Fruit fly (Drosophila melanogaster) whole organism, embryonic: ENCODE results near the gene RpL35.

ENCODE experiments used
- ATbp ChIP-seq: fragments of 200-800 bp; sonication (Bioruptor generic); optimal IDR thresholded peaks from 2 replicates; lab custom pipeline; 2017; ENCODE audit warnings: missing biosample characterization, mild to moderate bottlenecking, missing genetic modification characterization, missing genetic modification reagents
- CG1024 ChIP-seq: fragments of 200-800 bp; sonication (Bioruptor generic); IDR thresholded peaks from 2 replicates; pipeline ENCODE4 v1.3.6; 2022; ENCODE audit warnings: missing biosample characterization, missing genetic modification characterization
- CG11093 ChIP-seq: fragments of 200-800 bp; sonication (Bioruptor generic); IDR thresholded peaks from 3 replicates; pipeline ENCODE4 v1.3.6; 2022; ENCODE audit warnings: missing biosample characterization, missing genetic modification characterization
- CG11696 ChIP-seq: fragments of 200-800 bp; sonication (Bioruptor generic); IDR thresholded peaks from 2 replicates; pipeline ENCODE4 v1.3.6; 2022; ENCODE audit warnings: missing biosample characterization, missing genetic modification characterization
- CG11723 ChIP-seq: fragments of 200-800 bp; sonication (Bioruptor generic); optimal IDR thresholded peaks from 2 replicates; lab custom pipeline; 2017; ENCODE audit warnings: missing biosample characterization, mild to moderate bottlenecking, missing genetic modification characterization
- CG13296 ChIP-seq: fragments of 200-800 bp; sonication (Bioruptor generic); optimal IDR thresholded peaks from 3 replicates; lab custom pipeline; 2018; ENCODE audit warnings: missing biosample characterization, mild to moderate bottlenecking, missing genetic modification characterization
- CG1529 ChIP-seq: fragments of 200-800 bp; sonication (Bioruptor generic); optimal IDR thresholded peaks from 3 replicates; lab custom pipeline; 2018; ENCODE audit warnings: missing biosample characterization, missing genetic modification characterization
- CG16813 ChIP-seq: fragments of 200-800 bp; sonication (Bioruptor generic); IDR thresholded peaks from 3 replicates; pipeline ENCODE4 v1.3.6; 2022; ENCODE audit warnings: missing biosample characterization, missing genetic modification characterization; ENCODE audit not compliant: partially characterized antibody
- CG16815 ChIP-seq: fragments of 200-800 bp; sonication (Bioruptor generic); optimal IDR thresholded peaks from 3 replicates; lab custom pipeline; 2017; ENCODE audit warnings: missing biosample characterization, mild to moderate bottlenecking, missing genetic modification characterization
- CG17385 ChIP-seq: fragments of 200-800 bp; sonication (Bioruptor generic); optimal IDR thresholded peaks from 3 replicates; lab custom pipeline; 2018; ENCODE audit warnings: missing biosample characterization, mild to moderate bottlenecking, missing genetic modification characterization
- CG17829 ChIP-seq: fragments of 200-800 bp; optimal IDR thresholded peaks from 2 replicates; lab custom pipeline; 2019; ENCODE audit warnings: missing biosample characterization, mild to moderate bottlenecking, missing genetic modification characterization, moderate library complexity
- CG18011 ChIP-seq: fragments of 200-800 bp; sonication (Bioruptor generic); optimal IDR thresholded peaks from 2 replicates; lab custom pipeline; 2017; ENCODE audit warnings: missing biosample characterization, missing genetic modification characterization, mild to moderate bottlenecking, moderate library complexity, missing genotype
- CG32532 ChIP-seq: fragments of 200-800 bp; sonication (Bioruptor generic); IDR thresholded peaks from 2 replicates; pipeline ENCODE4 v1.3.6; 2022; ENCODE audit warnings: missing biosample characterization, missing genetic modification characterization
- CG3407 ChIP-seq: fragments of 200-800 bp; sonication (Bioruptor generic); optimal IDR thresholded peaks from 2 replicates; lab custom pipeline; 2018; ENCODE audit warnings: missing biosample characterization, mild to moderate bottlenecking, missing genetic modification characterization
- CG4424 ChIP-seq: fragments of 200-800 bp; sonication (Bioruptor generic); optimal IDR thresholded peaks from 3 replicates; lab custom pipeline; 2016; ENCODE audit warnings: missing biosample characterization, missing genetic modification characterization
- CG6765 ChIP-seq: fragments of 200-800 bp; sonication (Bioruptor generic); optimal IDR thresholded peaks from 3 replicates; lab custom pipeline; 2017; ENCODE audit warnings: missing biosample characterization, mild to moderate bottlenecking, missing genetic modification characterization
- CG7372 ChIP-seq: fragments of 200-800 bp; sonication (Bioruptor generic); IDR thresholded peaks from 2 replicates; pipeline ENCODE4 v1.3.6; 2022; ENCODE audit warnings: missing biosample characterization, missing genetic modification characterization
- CG7786 ChIP-seq: fragments of 200-800 bp; sonication (Bioruptor generic); optimal IDR thresholded peaks from 2 replicates; lab custom pipeline; 2016; ENCODE audit warnings: missing biosample characterization, missing genetic modification characterization
- CG7839 ChIP-seq: fragments of 200-800 bp; sonication (Bioruptor generic); optimal IDR thresholded peaks from 3 replicates; lab custom pipeline; 2018; ENCODE audit warnings: missing biosample characterization, mild to moderate bottlenecking, missing genetic modification characterization, moderate library complexity
- CG7987 ChIP-seq: fragments of 200-800 bp; sonication (Bioruptor generic); optimal IDR thresholded peaks from 2 replicates; lab custom pipeline; 2018; ENCODE audit warnings: missing biosample characterization, mild to moderate bottlenecking, missing genetic modification characterization, moderate library complexity
- CG8765 ChIP-seq: fragments of 200-800 bp; sonication (Bioruptor generic); IDR thresholded peaks from 2 replicates; pipeline ENCODE4 v1.3.6; 2022; ENCODE audit warnings: missing biosample characterization, missing genetic modification characterization
- CG8944 ChIP-seq: fragments of 200-800 bp; sonication (Bioruptor generic); optimal IDR thresholded peaks from 3 replicates; lab custom pipeline; 2016; ENCODE audit warnings: missing biosample characterization, missing genetic modification characterization
- CG9437 ChIP-seq: fragments of 200-800 bp; sonication (Bioruptor generic); optimal IDR thresholded peaks from 2 replicates; lab custom pipeline; 2018; ENCODE audit warnings: missing biosample characterization, mild to moderate bottlenecking, missing genetic modification characterization
- CG9817 ChIP-seq: fragments of 200-800 bp; sonication (Bioruptor generic); optimal IDR thresholded peaks from 2 replicates; lab custom pipeline; 2018; ENCODE audit warnings: missing biosample characterization, mild to moderate bottlenecking, missing genetic modification characterization, moderate library complexity
- Gsc ChIP-seq: fragments of 200-800 bp; sonication (Bioruptor generic); IDR thresholded peaks from 2 replicates; pipeline ENCODE4 v1.3.6; 2022; ENCODE audit warnings: missing biosample characterization, missing genetic modification characterization
- Hmx ChIP-seq: fragments of 200-800 bp; sonication (Bioruptor generic); optimal IDR thresholded peaks from 2 replicates; lab custom pipeline; 2016; ENCODE audit warnings: missing biosample characterization, missing genetic modification characterization
- Hr3 ChIP-seq: fragments of 200-800 bp; sonication (Bioruptor generic); optimal IDR thresholded peaks from 3 replicates; lab custom pipeline; 2016; ENCODE audit warnings: missing biosample characterization, missing genetic modification characterization
- Hr51 ChIP-seq, 2 experiments: fragments of 200-800 bp; sonication (Bioruptor generic); optimal IDR thresholded peaks; 2 replicates in 1 of 2; 3 replicates in 1 of 2; lab custom pipeline; 2016 to 2018; ENCODE audit warnings: missing biosample characterization in 2 of 2, missing genetic modification characterization in 2 of 2, mild to moderate bottlenecking in 1 of 2, moderate library complexity in 1 of 2
- Hr78 ChIP-seq, 2 experiments: fragments of 200-800 bp in 1 of 2; fragments of >200 bp in 1 of 2; sonication (Bioruptor generic) in 1 of 2; optimal IDR thresholded peaks; 2 replicates each; lab custom pipeline; 2017 to 2019; ENCODE audit warnings: missing biosample characterization in 2 of 2, missing genetic modification characterization in 2 of 2, mild to moderate bottlenecking in 1 of 2, moderate library complexity in 1 of 2
- Lim3 ChIP-seq: fragments of 200-800 bp; sonication (Bioruptor generic); IDR thresholded peaks from 2 replicates; pipeline ENCODE4 v1.3.6; 2022; ENCODE audit warnings: missing biosample characterization, missing genetic modification characterization
- Mes4 ChIP-seq: fragments of 200-800 bp; sonication (Bioruptor generic); optimal IDR thresholded peaks from 2 replicates; lab custom pipeline; 2016; ENCODE audit warnings: missing biosample characterization, missing genetic modification characterization
- Opbp ChIP-seq: fragments of 200-800 bp; sonication (Bioruptor generic); IDR thresholded peaks from 3 replicates; pipeline ENCODE4 v1.3.6; 2022; ENCODE audit warnings: missing biosample characterization, missing genetic modification characterization; ENCODE audit not compliant: partially characterized antibody
- PHDP ChIP-seq: fragments of 200-800 bp; sonication (Bioruptor generic); optimal IDR thresholded peaks from 3 replicates; lab custom pipeline; 2018; ENCODE audit warnings: missing biosample characterization, mild to moderate bottlenecking, missing genetic modification characterization, moderate library complexity
- Usf ChIP-seq: fragments of 200-800 bp; sonication (Bioruptor generic); optimal IDR thresholded peaks from 2 replicates; lab custom pipeline; 2017; ENCODE audit warnings: missing genotype, missing biosample characterization, missing genetic modification characterization
- bab2 ChIP-seq: fragments of 200-800 bp; sonication (Bioruptor generic); optimal IDR thresholded peaks from 2 replicates; lab custom pipeline; 2016; ENCODE audit warnings: missing biosample characterization, missing genetic modification characterization
- chif ChIP-seq, 2 experiments: fragments of 200-800 bp; sonication (Bioruptor generic); optimal IDR thresholded peaks; 3 replicates each; lab custom pipeline; 2016; ENCODE audit warnings: missing biosample characterization in 2 of 2, missing genetic modification characterization in 2 of 2
- croc ChIP-seq: fragments of 200-800 bp; sonication (Bioruptor generic); conservative IDR thresholded peaks from 3 replicates; pipeline ENCODE4 v1.3.6; 2022; ENCODE audit warnings: missing biosample characterization, missing genetic modification characterization
- fd96Cb ChIP-seq: fragments of 200-800 bp; sonication (Bioruptor generic); optimal IDR thresholded peaks from 2 replicates; lab custom pipeline; 2018; ENCODE audit warnings: missing biosample characterization, mild to moderate bottlenecking, missing genetic modification characterization, moderate library complexity
- hkb ChIP-seq, 2 experiments: fragments of 200-800 bp in 1 of 2; fragments of >200 bp in 1 of 2; sonication (Bioruptor generic) in 1 of 2; IDR thresholded peaks in 1 of 2; optimal IDR thresholded peaks in 1 of 2; 2 replicates each; pipeline versions ENCODE4 v1.3.6 to Lab custom; 2017 to 2022; ENCODE audit warnings: missing biosample characterization in 1 of 2, missing genetic modification characterization in 1 of 2
- mirr ChIP-seq: fragments of 200-800 bp; sonication (Bioruptor generic); optimal IDR thresholded peaks from 3 replicates; lab custom pipeline; 2018; ENCODE audit warnings: missing biosample characterization, mild to moderate bottlenecking, missing genetic modification characterization
- repo ChIP-seq: fragments of 200-800 bp; sonication (Bioruptor generic); optimal IDR thresholded peaks from 2 replicates; lab custom pipeline; 2016; ENCODE audit warnings: missing biosample characterization, missing genetic modification characterization
- row ChIP-seq: fragments of 200-800 bp; sonication (Bioruptor generic); IDR thresholded peaks from 3 replicates; pipeline ENCODE4 v1.3.6; 2022; ENCODE audit warnings: missing biosample characterization, missing genetic modification characterization
- sisA ChIP-seq: fragments of 200-800 bp; sonication (Bioruptor generic); IDR thresholded peaks from 2 replicates; pipeline ENCODE4 v1.3.6; 2022; ENCODE audit warnings: missing biosample characterization, missing genetic modification characterization
- so ChIP-seq: fragments of 200-800 bp; sonication (Bioruptor generic); IDR thresholded peaks from 3 replicates; pipeline ENCODE4 v1.3.6; 2022; ENCODE audit warnings: missing biosample characterization, missing genetic modification characterization
- sob ChIP-seq: fragments of 200-800 bp; sonication (Bioruptor generic); IDR thresholded peaks from 2 replicates; pipeline ENCODE4 v1.3.6; 2022; ENCODE audit warnings: missing biosample characterization, missing genetic modification characterization
- tio ChIP-seq: fragments of 200-800 bp; sonication (Bioruptor generic); optimal IDR thresholded peaks from 2 replicates; lab custom pipeline; 2017; ENCODE audit warnings: missing biosample characterization, missing genetic modification characterization, inconsistent platforms
- trem ChIP-seq: fragments of 200-800 bp; optimal IDR thresholded peaks from 3 replicates; lab custom pipeline; 2019; ENCODE audit warnings: missing biosample characterization, mild to moderate bottlenecking, missing genetic modification characterization, moderate library complexity
- trh ChIP-seq: fragments of 200-800 bp; sonication (Bioruptor generic); optimal IDR thresholded peaks from 2 replicates; lab custom pipeline; 2016; ENCODE audit warnings: missing biosample characterization, missing genetic modification characterization
- unpg ChIP-seq: fragments of 200-800 bp; sonication (Bioruptor generic); optimal IDR thresholded peaks from 3 replicates; lab custom pipeline; 2018; ENCODE audit warnings: missing biosample characterization, mild to moderate bottlenecking, missing genetic modification characterization, moderate library complexity
- wek ChIP-seq: fragments of 200-800 bp; sonication (Bioruptor generic); optimal IDR thresholded peaks from 3 replicates; lab custom pipeline; 2018; ENCODE audit warnings: missing biosample characterization, mild to moderate bottlenecking, missing genetic modification characterization, moderate library complexity

The RpL35 gene

dm6 chrX:5639083-5639482 is 33.1 kb upstream of the RpL35 start (continued):
- peak; percentile 14 for TF ChIP-seq tio
- TF ChIP-seq Usf (GFP tag; lab: Kevin White, UChicago) = peak; percentile 24
- no peak for TF ChIP-seq Hr78 (GFP tag; optimal IDR thresholded peaks at IDR 0.05; lab: Kevin White, UChicago)
- peak; percentile 17 for TF ChIP-seq trem (tag; lab: Kevin White, UChicago)
- peak; percentile 15 for TF ChIP-seq CG9817 (tag; lab: Kevin White, UChicago)
- TF ChIP-seq Opbp (GFP tag; lab: Robert Waterston, UW) = no peak
- TF ChIP-seq Hmx (GFP tag; lab: Kevin White, UChicago) = no peak
- TF ChIP-seq CG7372 = no peak
- TF ChIP-seq CG9437 (GFP tag; lab: Kevin White, UChicago) = no peak
- no peak for TF ChIP-seq CG18011
- no peak for TF ChIP-seq CG1024 (GFP tag; lab: Robert Waterston, UW)
- peak; percentile 51 for TF ChIP-seq PHDP (tag; lab: Kevin White, UChicago)
- TF ChIP-seq CG11696 = 0 out of 2 replicates have a peak, but pooled peaks have one; percentile 33
- TF ChIP-seq repo (GFP tag; lab: Kevin White, UChicago) = peak; percentile 38
- TF ChIP-seq CG16815 (GFP tag; lab: Kevin White, UChicago) = peak; percentile 15
- TF ChIP-seq CG7839 = peak; percentile 55
- peak; percentile 43; the same call in 1 of the 2 replicates for TF ChIP-seq sob (GFP tag; lab: Robert Waterston, UW)
- TF ChIP-seq ATbp (GFP tag; lab: Kevin White, UChicago) = peak; percentile 57
- TF ChIP-seq sisA (GFP tag; lab: Robert Waterston, UW) = peak; percentile 69
- no peak for TF ChIP-seq wek
- TF ChIP-seq CG11723 (GFP tag; lab: Kevin White, UChicago) = no peak
- peak; percentile 2 for TF ChIP-seq CG17829
- 0 out of 2 replicates have a peak, but pooled peaks have one; percentile 23 for TF ChIP-seq Gsc (GFP tag; lab: Robert Waterston, UW)
- TF ChIP-seq trh = no peak
- no peak for TF ChIP-seq bab2
- TF ChIP-seq CG13296 (GFP tag; lab: Kevin White, UChicago) = no peak
- TF ChIP-seq so (GFP tag; lab: Robert Waterston, UW) = 0 out of 3 replicates have a peak, but pooled peaks have one; percentile 19
- peak; percentile 59 for TF ChIP-seq fd96Cb (tag; lab: Kevin White, UChicago)
- 0 out of 3 replicates have a peak, but pooled peaks have one; percentile 10 for TF ChIP-seq CG11093 (GFP tag; lab: Robert Waterston, UW)
- peak; percentile 66 for TF ChIP-seq CG8765
- TF ChIP-seq mirr = no peak
- TF ChIP-seq Lim3 (GFP tag; lab: Robert Waterston, UW) = no peak
- no peak for TF ChIP-seq CG6765 (GFP tag; lab: Kevin White, UChicago)
- TF ChIP-seq CG32532 (GFP tag; lab: Robert Waterston, UW) = peak; percentile 35; the same call in 1 of the 2 replicates
- TF ChIP-seq Mes4 (GFP tag; lab: Kevin White, UChicago) = peak; percentile 13
- TF ChIP-seq croc (GFP tag; lab: Robert Waterston, UW) = peak; percentile 45; the same call in 2 of the 3 replicates
- TF ChIP-seq hkb (optimal IDR thresholded peaks at IDR 0.05; lab: Kevin White, UChicago) = no peak
- TF ChIP-seq hkb (GFP tag; IDR thresholded peaks at IDR 0.05; lab: Robert Waterston, UW) = peak; percentile 61
- TF ChIP-seq CG16813 = no peak
- peak; percentile 53 for TF ChIP-seq CG7786 (GFP tag; lab: Kevin White, UChicago)
- peak; percentile 26 for TF ChIP-seq CG8944
- no peak for TF ChIP-seq CG7987 (GFP tag; lab: Kevin White, UChicago)
- peak; percentile 7 for TF ChIP-seq CG3407 (GFP tag; lab: Kevin White, UChicago)
- TF ChIP-seq CG4424 = peak; percentile 15
- peak; percentile 52 for TF ChIP-seq row (GFP tag; lab: Robert Waterston, UW)
- TF ChIP-seq unpg (GFP tag; lab: Kevin White, UChicago) = peak; percentile 64
- TF ChIP-seq Hr3 (GFP tag; lab: Kevin White, UChicago) = no peak
- peak; percentile 4 for TF ChIP-seq CG17385 (GFP tag; lab: Kevin White, UChicago)
- peak; percentile 6 to 44 for TF ChIP-seq Hr51 (GFP tag; optimal IDR thresholded peaks at IDR 0.05; lab: Kevin White, UChicago)
- peak in 1 of 2 experiments; percentile 47 for TF ChIP-seq chif (GFP tag; optimal IDR thresholded peaks at IDR 0.05; lab: Kevin White, UChicago)
- TF ChIP-seq CG1529 (GFP tag; lab: Kevin White, UChicago) = peak; percentile 45
